Worm (Caenorhabditis elegans) whole organism, L1 larva: ENCODE results near the gene mutd-1.

Source experiments
- C04F5.9 ChIP-seq: sonication (generic microtip); optimal IDR thresholded peaks from 2 replicates; lab custom pipeline; 2016; ENCODE audit warnings: missing genetic modification characterization, missing compliant biosample characterization
- C16A3.4 ChIP-seq: fragments of 150-350 bp; optimal IDR thresholded peaks from 2 replicates; lab custom pipeline; 2014; ENCODE audit warnings: missing biosample characterization, missing genetic modification characterization
- F16B12.6 ChIP-seq: fragments of 150-350 bp; optimal IDR thresholded peaks from 2 replicates; lab custom pipeline; 2014; ENCODE audit warnings: missing biosample characterization, missing genetic modification characterization
- alr-1 ChIP-seq: fragments of 200-800 bp; sonication (Bioruptor generic); optimal IDR thresholded peaks from 2 replicates; lab custom pipeline; 2018; ENCODE audit warnings: borderline replicate concordance, mild to moderate bottlenecking, missing genetic modification characterization, missing compliant biosample characterization
- ama-1 ChIP-seq: fragments of 150-350 bp; optimal IDR thresholded peaks from 2 replicates; lab custom pipeline; 2014
- ceh-63 ChIP-seq: fragments of 200-800 bp; sonication (Bioruptor generic); optimal IDR thresholded peaks from 2 replicates; lab custom pipeline; 2018; ENCODE audit warnings: mild to moderate bottlenecking, missing genetic modification characterization, missing compliant biosample characterization
- ceh-8 ChIP-seq: fragments of 200-800 bp; sonication (Bioruptor generic); optimal IDR thresholded peaks from 2 replicates; lab custom pipeline; 2018; ENCODE audit warnings: mild to moderate bottlenecking, missing genetic modification characterization, moderate library complexity, missing compliant biosample characterization
- ceh-88 ChIP-seq: fragments of 200-800 bp; sonication (Bioruptor generic); IDR thresholded peaks from 2 replicates; pipeline ENCODE4 v1.3.6; 2022; ENCODE audit warnings: missing genetic modification characterization, missing compliant biosample characterization
- ces-1 ChIP-seq: fragments of 150-350 bp; optimal IDR thresholded peaks from 2 replicates; lab custom pipeline; 2014; ENCODE audit warnings: missing biosample characterization, missing genetic modification reagents, missing genetic modification characterization
- dsc-1 ChIP-seq: sonication (generic microtip); optimal IDR thresholded peaks from 2 replicates; lab custom pipeline; 2016; ENCODE audit warnings: mild to moderate bottlenecking, missing genetic modification characterization, missing compliant biosample characterization
- efl-1 ChIP-seq, 4 experiments: fragments of 150-350 bp; optimal IDR thresholded peaks in 3 of 4; peaks in 1 of 4; 1 replicate in 1 of 4; 2 replicates in 3 of 4; lab custom pipeline; 2014; ENCODE audit warnings: missing biosample characterization in 2 of 4, missing genetic modification characterization in 2 of 4, missing genetic modification reagents in 2 of 4
- efl-3 ChIP-seq: fragments of 200-800 bp; sonication (Bioruptor generic); optimal IDR thresholded peaks from 2 replicates; lab custom pipeline; 2018; ENCODE audit warnings: mild to moderate bottlenecking, missing genetic modification characterization, missing compliant biosample characterization
- egl-13 ChIP-seq: sonication (generic microtip); optimal IDR thresholded peaks from 2 replicates; lab custom pipeline; 2016; ENCODE audit warnings: missing genotype, missing genetic modification reagents, missing genetic modification characterization, missing compliant biosample characterization
- egl-27 ChIP-seq, 2 experiments: fragments of 150-350 bp in 1 of 2; sonication (generic microtip); optimal IDR thresholded peaks; 3 replicates each; lab custom pipeline; 2017 to 2018; ENCODE audit warnings: missing biosample characterization in 2 of 2, missing genetic modification characterization in 2 of 2, missing genetic modification reagents in 2 of 2
- elt-3 ChIP-seq, 6 experiments: fragments of 150-350 bp in 1 of 6; sonication (generic microtip); optimal IDR thresholded peaks; 2 replicates each; lab custom pipeline; 2017 to 2018; ENCODE audit warnings: missing biosample characterization in 6 of 6, missing genetic modification characterization in 6 of 6, inconsistent platforms in 1 of 6
- fkh-10 ChIP-seq: sonication (generic microtip); optimal IDR thresholded peaks from 2 replicates; lab custom pipeline; 2017; ENCODE audit warnings: missing biosample characterization, missing genetic modification reagents, missing genetic modification characterization
- fkh-8 ChIP-seq: sonication (generic microtip); optimal IDR thresholded peaks from 2 replicates; lab custom pipeline; 2016; ENCODE audit warnings: mild to moderate bottlenecking, missing genetic modification characterization, missing compliant biosample characterization
- hpl-2 ChIP-seq: fragments of 150-350 bp; optimal IDR thresholded peaks from 2 replicates; lab custom pipeline; 2014; ENCODE audit warnings: missing biosample characterization, missing genetic modification reagents, missing genetic modification characterization
- jun-1 ChIP-seq: fragments of 150-350 bp; optimal IDR thresholded peaks from 2 replicates; lab custom pipeline; 2014; ENCODE audit warnings: missing biosample characterization, missing genetic modification reagents, missing genetic modification characterization
- lin-15B ChIP-seq: fragments of 150-350 bp; sonication (generic microtip); optimal IDR thresholded peaks from 3 replicates; lab custom pipeline; 2014; ENCODE audit warnings: missing biosample characterization, missing genetic modification characterization
- lin-39 ChIP-seq: fragments of 150-350 bp; optimal IDR thresholded peaks from 2 replicates; lab custom pipeline; 2014; ENCODE audit warnings: missing biosample characterization, missing genetic modification reagents, missing genetic modification characterization
- lsy-2 ChIP-seq, 2 experiments: fragments of 150-350 bp; optimal IDR thresholded peaks; 2 replicates each; lab custom pipeline; 2014; ENCODE audit warnings: missing biosample characterization in 2 of 2, missing genetic modification characterization in 2 of 2
- mdl-1 ChIP-seq, 2 experiments: fragments of 150-350 bp; optimal IDR thresholded peaks; 2 replicates each; lab custom pipeline; 2014 to 2017; ENCODE audit warnings: missing biosample characterization in 2 of 2, missing genetic modification characterization in 2 of 2, inconsistent platforms in 1 of 2
- mef-2 ChIP-seq: fragments of 150-350 bp; optimal IDR thresholded peaks from 2 replicates; lab custom pipeline; 2014; ENCODE audit warnings: missing biosample characterization, missing genetic modification characterization
- mep-1 ChIP-seq: fragments of 150-350 bp; optimal IDR thresholded peaks from 2 replicates; lab custom pipeline; 2014; ENCODE audit warnings: missing biosample characterization, missing genetic modification characterization
- nhr-11 ChIP-seq: fragments of 150-350 bp; optimal IDR thresholded peaks from 2 replicates; lab custom pipeline; 2014; ENCODE audit warnings: missing biosample characterization, missing genetic modification characterization
- nhr-12 ChIP-seq: sonication (generic microtip); optimal IDR thresholded peaks from 2 replicates; lab custom pipeline; 2017; ENCODE audit warnings: missing biosample characterization, missing genetic modification characterization
- nhr-47 ChIP-seq: sonication (generic microtip); optimal IDR thresholded peaks from 2 replicates; lab custom pipeline; 2016; ENCODE audit warnings: mild to moderate bottlenecking, missing genetic modification characterization, moderate library complexity, missing compliant biosample characterization
- nhr-71 ChIP-seq: sonication (generic microtip); optimal IDR thresholded peaks from 2 replicates; lab custom pipeline; 2016; ENCODE audit warnings: mild to moderate bottlenecking, missing genetic modification characterization, moderate library complexity, missing compliant biosample characterization
- nhr-85 ChIP-seq: sonication (generic microtip); peaks from one replicate; lab custom pipeline; 2016; ENCODE audit warnings: missing genetic modification characterization, inconsistent platforms, missing compliant biosample characterization
- nhr-90 ChIP-seq: sonication (generic microtip); optimal IDR thresholded peaks from 2 replicates; lab custom pipeline; 2016; ENCODE audit warnings: mild to moderate bottlenecking, missing genetic modification characterization, missing compliant biosample characterization; ENCODE audit not compliant: poor library complexity
- pax-3 ChIP-seq: fragments of 200-800 bp; sonication (Bioruptor generic); optimal IDR thresholded peaks from 2 replicates; lab custom pipeline; 2018; ENCODE audit warnings: mild to moderate bottlenecking, missing genetic modification characterization, moderate library complexity, missing compliant biosample characterization
- rnt-1 ChIP-seq: sonication (generic microtip); optimal IDR thresholded peaks from 2 replicates; lab custom pipeline; 2016; ENCODE audit warnings: mild to moderate bottlenecking, missing genetic modification characterization, moderate library complexity, missing compliant biosample characterization
- sox-4 ChIP-seq: sonication (generic microtip); optimal IDR thresholded peaks from 2 replicates; lab custom pipeline; 2016; ENCODE audit warnings: missing genetic modification characterization, missing compliant biosample characterization
- sup-37 ChIP-seq: fragments of 200-800 bp; sonication (Bioruptor generic); optimal IDR thresholded peaks from 2 replicates; lab custom pipeline; 2018; ENCODE audit warnings: mild to moderate bottlenecking, missing genetic modification characterization, missing compliant biosample characterization
- unc-30 ChIP-seq: sonication (generic microtip); optimal IDR thresholded peaks from 2 replicates; lab custom pipeline; 2017; ENCODE audit warnings: missing biosample characterization, missing genetic modification characterization
- xbp-1 ChIP-seq: sonication (generic microtip); optimal IDR thresholded peaks from 2 replicates; lab custom pipeline; 2016; ENCODE audit warnings: missing genetic modification characterization, missing compliant biosample characterization
- zag-1 ChIP-seq: fragments of 150-350 bp; optimal IDR thresholded peaks from 2 replicates; lab custom pipeline; 2014; ENCODE audit warnings: missing biosample characterization, missing genetic modification characterization
- zip-4 ChIP-seq: fragments of 200-800 bp; sonication (Bioruptor generic); optimal IDR thresholded peaks from 2 replicates; lab custom pipeline; 2018; ENCODE audit warnings: mild to moderate bottlenecking, missing genetic modification characterization, moderate library complexity, missing compliant biosample characterization
- ztf-11 ChIP-seq, 2 experiments: sonication (generic microtip); optimal IDR thresholded peaks; 2 replicates each; lab custom pipeline; 2016 to 2017; ENCODE audit warnings: missing genetic modification characterization in 2 of 2, missing biosample characterization in 1 of 2, missing compliant biosample characterization in 1 of 2
- ztf-4 ChIP-seq: fragments of 150-350 bp; optimal IDR thresholded peaks from 2 replicates; lab custom pipeline; 2014; ENCODE audit warnings: missing biosample characterization, missing genetic modification characterization

mutd-1 gene

ce11 chrIV:7156356-7156755 lies 22.5 kb upstream of the mutd-1 start, which contains the start of gene maph-9:
TSS of gene maph-9 (plus strand) at chrIV:7156628.
- TF ChIP-seq dsc-1 (peak; percentile 50), fkh-8 (tag; lab: Kevin White, UChicago) (peak; percentile 95), nhr-71 (tag; lab: Kevin White, UChicago) (peak; percentile 49), nhr-11 (no peak), lsy-2 (tag; optimal IDR thresholded peaks at IDR 0.05; lab: Kevin White, UChicago) (peak in 1 of 2 experiments; percentile 39), efl-1 (optimal IDR thresholded peaks at IDR 0.05; lab: Kevin White, UChicago) (no peak), efl-1 (GFP tag; optimal IDR thresholded peaks at IDR 0.05 in 1 of 2; lab: Kevin White, UChicago) (peak in 1 of 2 experiments; percentile 64), ceh-8 (GFP tag; lab: Kevin White, UChicago) (no peak), fkh-10 (GFP tag; lab: Kevin White, UChicago) (no peak), nhr-47 (tag; lab: Kevin White, UChicago) (peak; percentile 39), unc-30 (tag; lab: Kevin White, UChicago) (no peak)

ce11 chrIV:7154356-7154755 lies 20.5 kb upstream of the mutd-1 start, which contains the start of gene C34D4.2:
TSS of gene C34D4.2 (plus strand) at chrIV:7154656.
- TF ChIP-seq alr-1 (no peak), nhr-12 (tag; lab: Kevin White, UChicago) (no peak), mdl-1 (tag; optimal IDR thresholded peaks at IDR 0.05; lab: Kevin White, UChicago) (no peak), pax-3 (tag; lab: Kevin White, UChicago) (no peak)

DNA sequence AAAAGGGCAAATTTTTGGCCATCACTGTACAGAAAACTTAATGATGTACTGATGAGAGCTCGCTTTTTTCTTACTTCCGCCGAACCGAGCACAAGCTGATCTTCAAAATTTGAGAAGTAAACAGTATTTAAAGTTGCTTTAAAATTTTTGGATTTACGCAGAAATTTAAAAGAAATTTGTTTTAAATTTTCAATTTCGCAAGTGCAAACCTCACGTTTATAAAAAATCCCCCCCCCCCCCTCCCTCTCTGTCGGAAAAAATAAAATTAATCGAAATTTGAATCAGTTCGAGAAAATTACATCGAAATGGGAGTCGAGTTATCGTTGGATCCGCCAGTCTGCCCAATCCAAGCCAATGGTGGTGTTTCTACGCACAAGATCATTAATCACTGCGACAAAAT lies 19.5 kb upstream of the mutd-1 start, which contains the start of gene C34D4.3:
C34D4.3 (plus strand) TSS at position 301 of the 400 bp plus-strand sequence.
- no peak for TF ChIP-seq egl-13
- TF ChIP-seq ces-1 (GFP tag; lab: Kevin White, UChicago) = no peak

DNA sequence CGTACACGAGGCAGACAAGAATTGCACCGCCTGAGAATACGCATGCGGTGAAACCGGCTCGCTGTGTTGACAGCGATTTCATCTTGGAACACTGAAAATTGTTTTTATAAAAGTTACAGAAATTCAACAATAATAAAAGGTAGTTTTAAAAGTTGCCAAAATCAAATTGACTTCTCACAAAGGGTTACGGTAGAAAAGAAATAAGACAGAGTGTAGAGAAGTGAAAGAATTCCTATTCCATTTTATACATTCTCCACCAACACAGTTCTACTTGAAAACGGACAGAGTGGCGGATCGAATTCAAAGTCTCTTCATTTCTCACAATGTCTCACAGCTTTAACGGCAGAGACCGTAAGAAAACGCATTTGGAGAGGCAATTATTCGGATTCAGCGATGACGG lies 18.5 kb upstream of the mutd-1 start, which contains the start of gene col-113:
col-113 (minus strand) TSS at position 101 of the 400 bp plus-strand sequence.
- TF ChIP-seq hpl-2 (GFP tag; lab: Kevin White, UChicago) (no peak), ztf-4 (tag; lab: Kevin White, UChicago) (no peak), C16A3.4 (tag; lab: Kevin White, UChicago) (no peak), mep-1 (tag; lab: Kevin White, UChicago) (no peak), zag-1 (tag; lab: Kevin White, UChicago) (no peak), nhr-85 (tag; lab: Kevin White, UChicago) (peak; percentile 55)

ce11 chrIV:7149020-7149601 lies 15.2 kb upstream of the mutd-1 start, which contains the start of gene C34D4.4:
TSS of gene C34D4.4 (plus strand) at chrIV:7149361.
- TF ChIP-seq elt-3 (tag; optimal IDR thresholded peaks at IDR 0.05; lab: Kevin White, UChicago) = no peak
- TF ChIP-seq nhr-85 (tag; lab: Kevin White, UChicago) = no peak
- no peak for TF ChIP-seq ces-1 (GFP tag; lab: Kevin White, UChicago)
- peak; percentile 45 for TF ChIP-seq nhr-47 (tag; lab: Kevin White, UChicago)
- TF ChIP-seq fkh-8 (tag; lab: Kevin White, UChicago) = peak; percentile 31
- no peak for TF ChIP-seq ceh-8 (GFP tag; lab: Kevin White, UChicago)
- TF ChIP-seq F16B12.6 = peak; percentile 92
- no peak for TF ChIP-seq ama-1
- TF ChIP-seq efl-3 (GFP tag; lab: Kevin White, UChicago) = no peak
- TF ChIP-seq efl-1 (optimal IDR thresholded peaks at IDR 0.05; lab: Kevin White, UChicago) = peak; percentile 61 to 64
- peak; percentile 61 to 95 for TF ChIP-seq efl-1 (GFP tag; optimal IDR thresholded peaks at IDR 0.05 in 1 of 2; lab: Kevin White, UChicago)
- TF ChIP-seq nhr-12 (tag; lab: Kevin White, UChicago) = no peak
- no peak for TF ChIP-seq nhr-90 (tag; lab: Kevin White, UChicago)
- no peak for TF ChIP-seq sox-4
- peak; percentile 9 for TF ChIP-seq xbp-1 (tag; lab: Kevin White, UChicago)
- no peak for TF ChIP-seq ceh-63 (GFP tag; lab: Kevin White, UChicago)
- TF ChIP-seq jun-1 = no peak
- no peak for TF ChIP-seq ceh-88 (GFP tag; lab: Robert Waterston, UW)
- TF ChIP-seq zip-4 (GFP tag; lab: Kevin White, UChicago) = peak; percentile 61
- TF ChIP-seq sup-37 (GFP tag; lab: Kevin White, UChicago) = no peak
- TF ChIP-seq lin-39 (tag; lab: Kevin White, UChicago) = no peak
- TF ChIP-seq ztf-11 (tag; optimal IDR thresholded peaks at IDR 0.05; lab: Kevin White, UChicago) = no peak
- TF ChIP-seq rnt-1 = peak; percentile 19
- TF ChIP-seq alr-1 = no peak
- no peak for TF ChIP-seq C04F5.9 (tag; lab: Kevin White, UChicago)
- peak; percentile 36 for TF ChIP-seq nhr-71 (tag; lab: Kevin White, UChicago)
- peak; percentile 35 for TF ChIP-seq lin-15B (tag; lab: Kevin White, UChicago)
- TF ChIP-seq C16A3.4 (tag; lab: Kevin White, UChicago) = no peak
- no peak for TF ChIP-seq egl-27 (tag; optimal IDR thresholded peaks at IDR 0.05; lab: Kevin White, UChicago)
- no peak for TF ChIP-seq mef-2 (tag; lab: Kevin White, UChicago)
- no peak for TF ChIP-seq zag-1 (tag; lab: Kevin White, UChicago)
